Fruit fly (Drosophila melanogaster): ENCODE data around the gene Uch.
A peak's percentile ranks its signal among the peaks of the same experiment; 100 is the strongest.

Uch gene

dm6 chr2L:2163568-2163953 lies 50.5 kb downstream of the Uch start (continued):
- TF ChIP-seq Blimp-1 (GFP tag; optimal IDR thresholded peaks at IDR 0.05) (peak; percentile 90), CG4328 (GFP tag; optimal IDR thresholded peaks at IDR 0.05) (peak; percentile 45), CG3281 (GFP tag; optimal IDR thresholded peaks at IDR 0.05) (peak; percentile 62), CG6689 (GFP tag; IDR thresholded peaks at IDR 0.05) (peak; percentile 92), CG16779 (GFP tag; IDR thresholded peaks at IDR 0.05) (peak; percentile 86), CG10979 (tag; optimal IDR thresholded peaks at IDR 0.05) (peak; percentile 95), CG7357 (GFP tag; IDR thresholded peaks at IDR 0.05) (peak; percentile 85), CG10543 (GFP tag; optimal IDR thresholded peaks at IDR 0.05) (no peak), tap (tag; optimal IDR thresholded peaks at IDR 0.05) (peak; percentile 73), CG12299 (tag; optimal IDR thresholded peaks at IDR 0.05) (peak; percentile 67), pzg (GFP tag; optimal IDR thresholded peaks at IDR 0.05) (no peak), CG18011 (GFP tag; optimal IDR thresholded peaks at IDR 0.05) (peak; percentile 40), Scr (GFP tag; IDR thresholded peaks at IDR 0.05; ENCODE audit: partially characterized antibody) (no peak), lbe (GFP tag; optimal IDR thresholded peaks at IDR 0.05) (peak; percentile 66), da (GFP tag; optimal IDR thresholded peaks at IDR 0.05) (peak; percentile 82), CG7556 (GFP tag; optimal IDR thresholded peaks at IDR 0.05) (peak; percentile 87), CG18619 (GFP tag; optimal IDR thresholded peaks at IDR 0.05) (peak; percentile 87), CG3847 (GFP tag; IDR thresholded peaks at IDR 0.05) (peak; percentile 84), CG13296 (GFP tag; optimal IDR thresholded peaks at IDR 0.05) (peak; percentile 22), E2f1 (GFP tag; IDR thresholded peaks at IDR 0.05) (peak; percentile 93), Hey (tag; optimal IDR thresholded peaks at IDR 0.05) (peak; percentile 44), trem (tag; optimal IDR thresholded peaks at IDR 0.05) (peak; percentile 90), nau (GFP tag; optimal IDR thresholded peaks at IDR 0.05) (peak; percentile 72), tio (GFP tag; optimal IDR thresholded peaks at IDR 0.05) (peak; percentile 5), CG6683 (GFP tag; optimal IDR thresholded peaks at IDR 0.05) (peak; percentile 41), CG10209 (GFP tag; optimal IDR thresholded peaks at IDR 0.05) (peak; percentile 89), emc (GFP tag; optimal IDR thresholded peaks at IDR 0.05) (peak; percentile 75), CG14860 (GFP tag; IDR thresholded peaks at IDR 0.05; ENCODE audit: partially characterized antibody) (no peak), sim (GFP tag; IDR thresholded peaks at IDR 0.05) (peak; percentile 93), sna (GFP tag; IDR thresholded peaks at IDR 0.05; ENCODE audit: partially characterized antibody) (no peak), CG9932 (GFP tag; IDR thresholded peaks at IDR 0.05) (peak; percentile 85), Tbp (GFP tag; optimal IDR thresholded peaks at IDR 0.05) (no peak), chm (GFP tag; IDR thresholded peaks at IDR 0.05) (peak; percentile 98), sd (tag; optimal IDR thresholded peaks at IDR 0.05) (peak; percentile 35), CG13287 (GFP tag; IDR thresholded peaks at IDR 0.05; ENCODE audit: partially characterized antibody) (no peak), ewg (GFP tag; optimal IDR thresholded peaks at IDR 0.05) (peak; percentile 85), CG1832 (GFP tag; optimal IDR thresholded peaks at IDR 0.05) (peak; percentile 44), stc (GFP tag; IDR thresholded peaks at IDR 0.05) (peak; percentile 85), ken (GFP tag; IDR thresholded peaks at IDR 0.05) (peak; percentile 95), CG7372 (GFP tag; IDR thresholded peaks at IDR 0.05) (peak; percentile 82), CG17359 (tag; optimal IDR thresholded peaks at IDR 0.05) (peak; percentile 87), oc (tag; optimal IDR thresholded peaks at IDR 0.05) (peak; percentile 85), HHEX (GFP tag; optimal IDR thresholded peaks at IDR 0.05) (peak; percentile 80), CG10321 (GFP tag; IDR thresholded peaks at IDR 0.05) (0 out of 2 replicates have a peak, but pooled peaks have one; percentile 32), CG5180 (GFP tag; optimal IDR thresholded peaks at IDR 0.05) (peak; percentile 72), kni (GFP tag; optimal IDR thresholded peaks at IDR 0.05) (peak; percentile 93), ERR (GFP tag; optimal IDR thresholded peaks at IDR 0.05) (peak; percentile 56), CG3838 (GFP tag; optimal IDR thresholded peaks at IDR 0.05) (peak; percentile 73), so (GFP tag; IDR thresholded peaks at IDR 0.05) (peak; percentile 74), Poxn (GFP tag; IDR thresholded peaks at IDR 0.05) (0 out of 2 replicates have a peak, but pooled peaks have one; percentile 11)
